Fruit fly (Drosophila melanogaster) whole organism, wandering third instar larva: ENCODE data around the gene H2.0.

ENCODE experiments used
- Abd-B ChIP-seq: fragments of >200 bp; optimal IDR thresholded peaks from 2 replicates; lab custom pipeline; 2017; ENCODE audit warnings: missing biosample characterization, missing genetic modification characterization
- CG32264 ChIP-seq: fragments of 200-800 bp; sonication (Bioruptor generic); optimal IDR thresholded peaks from 2 replicates; lab custom pipeline; 2016; ENCODE audit warnings: missing biosample characterization, missing genetic modification characterization
- CG9705 ChIP-seq: fragments of 200-800 bp; sonication (Bioruptor generic); optimal IDR thresholded peaks from 2 replicates; lab custom pipeline; 2018; ENCODE audit warnings: missing biosample characterization, mild to moderate bottlenecking, missing genetic modification characterization
- CrebA ChIP-seq: fragments of 200-800 bp; sonication (Bioruptor generic); optimal IDR thresholded peaks from 2 replicates; lab custom pipeline; 2016; ENCODE audit warnings: missing biosample characterization, mild to moderate bottlenecking, missing genetic modification characterization, borderline replicate concordance
- Dfd ChIP-seq: fragments of >200 bp; optimal IDR thresholded peaks from 2 replicates; lab custom pipeline; 2017; ENCODE audit warnings: missing biosample characterization, missing genetic modification characterization
- Dif ChIP-seq: fragments of 200-275, 200-300 bp; sonication (Bioruptor generic); optimal IDR thresholded peaks from 2 replicates; lab custom pipeline; 2018; ENCODE audit warnings: missing biosample characterization, missing genetic modification characterization; ENCODE audit not compliant: partially characterized antibody
- GATAd ChIP-seq: sonication (Bioruptor generic); optimal IDR thresholded peaks from 2 replicates; lab custom pipeline; 2016; ENCODE audit warnings: missing biosample characterization, missing genetic modification characterization
- HLH106 ChIP-seq: fragments of 200-800 bp; optimal IDR thresholded peaks from 3 replicates; lab custom pipeline; 2019; ENCODE audit warnings: missing biosample characterization, mild to moderate bottlenecking, missing genetic modification characterization, moderate library complexity
- Hnf4 ChIP-seq: fragments of 200-800 bp; sonication (Bioruptor generic); optimal IDR thresholded peaks from 2 replicates; lab custom pipeline; 2016; ENCODE audit warnings: missing biosample characterization, mild to moderate bottlenecking, missing genetic modification characterization
- Hr78 ChIP-seq: fragments of >200 bp; optimal IDR thresholded peaks from 2 replicates; lab custom pipeline; 2017; ENCODE audit warnings: missing biosample characterization, missing genetic modification characterization
- Hr83 ChIP-seq: fragments of 200-300 bp; sonication (Bioruptor generic); optimal IDR thresholded peaks from 2 replicates; lab custom pipeline; 2016; ENCODE audit warnings: missing biosample characterization, mild to moderate bottlenecking, missing genetic modification characterization, moderate library complexity; ENCODE audit not compliant: poor library complexity, severe bottlenecking
- Jra ChIP-seq: sonication (Bioruptor generic); optimal IDR thresholded peaks from 2 replicates; lab custom pipeline; 2016; ENCODE audit warnings: missing biosample characterization, missing genetic modification characterization
- Mio ChIP-seq: sonication (Bioruptor generic); optimal IDR thresholded peaks from 2 replicates; lab custom pipeline; 2016; ENCODE audit warnings: missing biosample characterization, missing genetic modification characterization
- Myc ChIP-seq: fragments of >200 bp; optimal IDR thresholded peaks from 2 replicates; lab custom pipeline; 2017
- N ChIP-seq: fragments of >200 bp; optimal IDR thresholded peaks from 2 replicates; lab custom pipeline; 2018; ENCODE audit warnings: missing biosample characterization, missing external identifiers, missing genetic modification characterization
- OdsH ChIP-seq: fragments of 200-800 bp; sonication (Bioruptor generic); optimal IDR thresholded peaks from 2 replicates; lab custom pipeline; 2016; ENCODE audit warnings: missing biosample characterization, mild to moderate bottlenecking, missing genetic modification characterization
- Rel ChIP-seq, 2 experiments: fragments of 200-800 bp; sonication (Bioruptor generic) in 1 of 2; optimal IDR thresholded peaks; 2 replicates in 1 of 2; 3 replicates in 1 of 2; lab custom pipeline; 2016 to 2019; ENCODE audit warnings: mild to moderate bottlenecking in 2 of 2, missing biosample characterization in 2 of 2, missing genetic modification characterization in 2 of 2, moderate library complexity in 1 of 2
- Sp1 ChIP-seq: fragments of 200-800 bp; sonication (Bioruptor generic); optimal IDR thresholded peaks from 3 replicates; lab custom pipeline; 2019; ENCODE audit warnings: missing biosample characterization, mild to moderate bottlenecking, missing genetic modification characterization, moderate library complexity
- Vsx2 ChIP-seq: fragments of 200-300, 225-300 bp; sonication (Bioruptor generic); optimal IDR thresholded peaks from 2 replicates; lab custom pipeline; 2018; ENCODE audit warnings: missing biosample characterization, missing genetic modification characterization; ENCODE audit not compliant: partially characterized antibody
- br ChIP-seq: fragments of 200-800 bp; sonication (Bioruptor generic); optimal IDR thresholded peaks from 2 replicates; lab custom pipeline; 2016; ENCODE audit warnings: missing biosample characterization, missing genetic modification characterization
- brk ChIP-seq: fragments of 200-800 bp; sonication (Bioruptor generic); optimal IDR thresholded peaks from 2 replicates; lab custom pipeline; 2016; ENCODE audit warnings: missing biosample characterization, mild to moderate bottlenecking, missing genetic modification characterization
- dl ChIP-seq, 2 experiments: fragments of 175-275, 200-275 bp in 1 of 2; fragments of 200-275 bp in 1 of 2; sonication (Bioruptor generic); optimal IDR thresholded peaks; lab custom pipeline; 2018; ENCODE audit warnings: mild to moderate bottlenecking in 2 of 2, missing biosample characterization in 2 of 2, missing genetic modification characterization in 2 of 2, moderate library complexity in 2 of 2; ENCODE audit not compliant: partially characterized antibody in 2 of 2, insufficient read depth in 1 of 2
- dmrt93B ChIP-seq: fragments of 200-800 bp; sonication (Bioruptor generic); optimal IDR thresholded peaks from 2 replicates; lab custom pipeline; 2018; ENCODE audit warnings: missing biosample characterization, mild to moderate bottlenecking, missing genetic modification characterization
- dsf ChIP-seq: sonication (Bioruptor generic); optimal IDR thresholded peaks from 2 replicates; lab custom pipeline; 2016; ENCODE audit warnings: missing biosample characterization, missing genetic modification characterization, borderline replicate concordance
- ey ChIP-seq: fragments of 200-800 bp; sonication (Bioruptor generic); optimal IDR thresholded peaks from 2 replicates; lab custom pipeline; 2016; ENCODE audit warnings: missing biosample characterization, missing genetic modification characterization
- foxo ChIP-seq, 2 experiments: fragments of 200-800 bp; sonication (Bioruptor generic); optimal IDR thresholded peaks; 2 replicates in 1 of 2; 3 replicates in 1 of 2; lab custom pipeline; 2016 to 2017; ENCODE audit warnings: missing biosample characterization in 2 of 2, missing genetic modification characterization in 2 of 2
- fru ChIP-seq: fragments of 200-800 bp; sonication (Bioruptor generic); optimal IDR thresholded peaks from 3 replicates; lab custom pipeline; 2016; ENCODE audit warnings: missing biosample characterization, mild to moderate bottlenecking, missing genetic modification characterization
- h ChIP-seq: fragments of 200-800 bp; sonication (Bioruptor generic); optimal IDR thresholded peaks from 3 replicates; lab custom pipeline; 2016; ENCODE audit warnings: missing biosample characterization, mild to moderate bottlenecking, missing genetic modification characterization
- jim ChIP-seq: fragments of 175-275, 200-325 bp; sonication (Bioruptor generic); optimal IDR thresholded peaks from 2 replicates; lab custom pipeline; 2016; ENCODE audit warnings: missing biosample characterization, mild to moderate bottlenecking, missing genetic modification characterization
- lola ChIP-seq: fragments of >200 bp; optimal IDR thresholded peaks from 2 replicates; lab custom pipeline; 2017; ENCODE audit warnings: missing biosample characterization, missing genetic modification characterization
- pan ChIP-seq: fragments of >200 bp; optimal IDR thresholded peaks from 2 replicates; lab custom pipeline; 2017
- psq ChIP-seq: fragments of 200-800 bp; sonication (Bioruptor generic); optimal IDR thresholded peaks from 3 replicates; lab custom pipeline; 2017; ENCODE audit warnings: missing biosample characterization, mild to moderate bottlenecking, missing genetic modification characterization, moderate library complexity
- rgr ChIP-seq: fragments of 200-800 bp; sonication (Bioruptor generic); optimal IDR thresholded peaks from 3 replicates; lab custom pipeline; 2016; ENCODE audit warnings: missing biosample characterization, mild to moderate bottlenecking, missing genetic modification characterization
- sage ChIP-seq: fragments of 200-800 bp; sonication (Bioruptor generic); optimal IDR thresholded peaks from 2 replicates; lab custom pipeline; 2016; ENCODE audit warnings: missing biosample characterization, mild to moderate bottlenecking, missing genetic modification characterization
- sv ChIP-seq: fragments of 200-800 bp; sonication (Bioruptor generic); optimal IDR thresholded peaks from 3 replicates; lab custom pipeline; 2016; ENCODE audit warnings: missing biosample characterization, missing genetic modification characterization
- tai ChIP-seq: sonication (Bioruptor generic); optimal IDR thresholded peaks from 2 replicates; lab custom pipeline; 2016; ENCODE audit warnings: missing biosample characterization, missing genetic modification characterization
- usp ChIP-seq: fragments of >200 bp; optimal IDR thresholded peaks from 2 replicates; lab custom pipeline; 2017; ENCODE audit warnings: missing biosample characterization, missing genetic modification characterization
- woc ChIP-seq: sonication (Bioruptor generic); optimal IDR thresholded peaks from 2 replicates; lab custom pipeline; 2016; ENCODE audit warnings: missing biosample characterization, mild to moderate bottlenecking, missing genetic modification characterization

Gene H2.0

DNA sequence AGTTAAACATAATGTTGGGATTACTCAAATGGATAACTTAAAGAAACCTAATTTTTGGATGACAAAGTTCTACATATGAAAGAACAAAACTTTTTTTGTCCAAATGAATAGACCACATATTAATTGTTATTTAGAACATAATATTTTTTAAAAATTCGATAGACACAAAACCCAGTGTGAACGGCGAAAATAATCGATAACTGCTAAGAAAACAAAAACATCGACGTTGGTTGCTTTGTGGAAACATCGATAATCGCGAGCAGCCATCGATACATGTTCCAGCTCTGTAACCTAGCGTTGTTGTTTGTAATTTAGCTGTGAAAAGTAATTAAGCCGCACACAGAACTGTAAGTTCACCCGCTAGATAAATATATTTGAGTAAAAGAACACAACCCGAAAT is 31.4 kb upstream of the H2.0 start, which contains the start of gene CG9135:
Gene CG9135 (plus strand): TSS at position 226 of the 400 bp plus-strand sequence.
- TF ChIP-seq Hnf4 (no peak), HLH106 (peak; percentile 9), Jra (GFP tag; lab: Kevin White, UChicago) (peak; percentile 29), Rel (GFP tag; optimal IDR thresholded peaks at IDR 0.05; lab: Kevin White, UChicago) (no peak), Rel (tag; optimal IDR thresholded peaks at IDR 0.05; lab: Kevin White, UChicago) (no peak), Hr83 (peak; percentile 46), CrebA (GFP tag; lab: Kevin White, UChicago) (no peak)

DNA sequence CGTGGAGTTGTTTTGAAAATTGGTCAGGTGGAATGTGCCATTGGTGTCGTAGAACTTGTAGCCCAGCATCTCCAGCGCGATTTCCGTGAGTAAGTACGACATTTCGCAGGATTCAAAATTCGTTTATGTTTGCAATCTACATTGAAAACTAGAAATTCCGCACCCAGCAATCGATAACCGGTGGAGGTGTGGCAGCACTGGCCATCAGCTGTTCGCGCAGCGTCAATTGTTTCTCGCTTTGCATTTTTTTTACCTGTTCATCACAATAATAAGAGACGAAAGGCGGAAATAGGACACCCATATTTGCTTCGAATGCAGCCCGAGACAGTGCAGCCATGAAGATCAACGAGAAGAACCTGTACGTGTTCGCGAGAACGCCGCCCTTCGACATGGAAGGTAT is 29.3 kb upstream of the H2.0 start, which contains the start of the genes CG34179 and slmo:
Gene CG34179 (minus strand): TSS at position 165 of the 400 bp plus-strand sequence.
Gene slmo (minus strand): TSS at position 165 of the 400 bp plus-strand sequence.
- TF ChIP-seq Hr83 (no peak), dmrt93B (GFP tag; lab: Kevin White, UChicago) (no peak), CG32264 (GFP tag; lab: Kevin White, UChicago) (no peak), Myc (lab: Kevin White, UChicago) (no peak), pan (lab: Kevin White, UChicago) (no peak), fru (GFP tag; lab: Kevin White, UChicago) (no peak), rgr (GFP tag; lab: Kevin White, UChicago) (no peak), psq (GFP tag; lab: Kevin White, UChicago) (no peak), brk (GFP tag; lab: Kevin White, UChicago) (no peak), OdsH (GFP tag; lab: Kevin White, UChicago) (no peak)

DNA sequence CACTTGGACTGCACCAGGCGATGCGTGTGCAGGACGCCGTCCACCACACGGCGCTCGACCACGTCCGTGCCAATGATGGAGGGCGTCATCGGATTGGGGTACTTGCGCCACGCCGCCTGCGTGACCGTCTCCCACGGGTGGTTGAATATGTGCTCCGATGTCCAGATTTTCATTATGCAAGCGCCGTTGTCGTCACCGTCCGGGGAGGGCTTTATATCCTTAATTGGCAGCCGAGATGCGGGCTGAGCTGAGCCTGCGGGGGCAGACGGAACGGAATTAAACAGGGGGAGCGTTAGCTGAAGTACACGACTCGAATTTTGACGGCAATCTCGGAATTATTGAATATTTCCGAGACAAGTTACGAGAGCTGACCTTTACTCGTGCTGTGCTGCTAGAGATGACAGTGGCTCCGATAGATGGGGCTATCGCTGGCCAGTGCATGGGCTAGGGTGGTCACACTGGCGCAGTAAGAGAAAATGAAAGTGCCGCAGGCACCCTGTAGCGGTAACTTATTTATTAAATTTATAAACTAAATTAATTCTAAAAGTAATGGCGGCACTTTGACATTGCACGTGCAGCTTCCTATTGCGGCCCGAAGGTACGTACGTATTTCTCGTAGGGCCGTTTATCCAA is 28.4 kb upstream of the H2.0 start, which contains the start of gene IPIP:
Gene IPIP (plus strand): TSS at position 475 of the 633 bp plus-strand sequence.
- peak; percentile 33 for TF ChIP-seq HLH106
- peak; percentile 94 for TF ChIP-seq Hr83
- no peak for TF ChIP-seq brk (GFP tag; lab: Kevin White, UChicago)
- no peak for TF ChIP-seq dmrt93B (GFP tag; lab: Kevin White, UChicago)
- no peak for TF ChIP-seq woc (GFP tag; lab: Kevin White, UChicago)
- peak; percentile 60 for TF ChIP-seq rgr (GFP tag; lab: Kevin White, UChicago)
- TF ChIP-seq CG32264 (GFP tag; lab: Kevin White, UChicago): no peak
- TF ChIP-seq OdsH (GFP tag; lab: Kevin White, UChicago): peak; percentile 5
- peak; percentile 9 for TF ChIP-seq ey (GFP tag; lab: Kevin White, UChicago)
- no peak for TF ChIP-seq Myc (lab: Kevin White, UChicago)
- peak; percentile 39 for TF ChIP-seq br (GFP tag; lab: Kevin White, UChicago)
- peak; percentile 17 for TF ChIP-seq CG9705 (GFP tag; lab: Kevin White, UChicago)
- TF ChIP-seq jim (GFP tag; lab: Kevin White, UChicago): no peak
- no peak for TF ChIP-seq pan (lab: Kevin White, UChicago)
- no peak for TF ChIP-seq Dfd (GFP tag; lab: Kevin White, UChicago)
- no peak for TF ChIP-seq N (GFP tag; lab: Kevin White, UChicago)
- no peak for TF ChIP-seq GATAd (GFP tag; lab: Kevin White, UChicago)
- no peak for TF ChIP-seq psq (GFP tag; lab: Kevin White, UChicago)
- TF ChIP-seq Rel (GFP tag; optimal IDR thresholded peaks at IDR 0.05; lab: Kevin White, UChicago): no peak
- peak; percentile 47 for TF ChIP-seq Rel (tag; optimal IDR thresholded peaks at IDR 0.05; lab: Kevin White, UChicago)
- TF ChIP-seq h (GFP tag; lab: Kevin White, UChicago): peak; percentile 69
- no peak for TF ChIP-seq Abd-B
- TF ChIP-seq CrebA (GFP tag; lab: Kevin White, UChicago): no peak
- TF ChIP-seq dl (GFP tag; optimal IDR thresholded peaks at IDR 0.05; lab: Kevin White, UChicago; ENCODE audit: insufficient read depth in 1 of 2, partially characterized antibody in 2 of 2): no peak
- no peak for TF ChIP-seq usp (GFP tag; lab: Kevin White, UChicago)
- peak in 1 of 2 experiments; percentile 36 for TF ChIP-seq foxo (GFP tag; optimal IDR thresholded peaks at IDR 0.05; lab: Kevin White, UChicago)
- TF ChIP-seq Dif: peak; percentile 2
- TF ChIP-seq fru (GFP tag; lab: Kevin White, UChicago): peak; percentile 65
- TF ChIP-seq Mio (GFP tag; lab: Kevin White, UChicago): no peak
- no peak for TF ChIP-seq sage (GFP tag; lab: Kevin White, UChicago)
- TF ChIP-seq dsf (GFP tag; lab: Kevin White, UChicago): no peak
- TF ChIP-seq Jra (GFP tag; lab: Kevin White, UChicago): no peak
- TF ChIP-seq tai (GFP tag; lab: Kevin White, UChicago): no peak
- no peak for TF ChIP-seq Hnf4
- no peak for TF ChIP-seq Vsx2 (GFP tag; lab: Kevin White, UChicago)
- TF ChIP-seq Sp1 (GFP tag; lab: Kevin White, UChicago): peak; percentile 30
- no peak for TF ChIP-seq sv
- TF ChIP-seq Hr78: no peak
- no peak for TF ChIP-seq lola (GFP tag; lab: Kevin White, UChicago)
